Worm (Caenorhabditis elegans): ENCODE results near the gene glr-1.

glr-1 gene

ce11 chrIII:8551705-8552104 is 36.7 kb downstream of the glr-1 start:
- TF ChIP-seq elt-3 (tag; optimal IDR thresholded peaks at IDR 0.05): no peak
- TF ChIP-seq unc-39 (tag; optimal IDR thresholded peaks at IDR 0.05): no peak
- TF ChIP-seq hlh-1 (tag; optimal IDR thresholded peaks at IDR 0.05): no peak
- TF ChIP-seq pha-4 (tag; optimal IDR thresholded peaks at IDR 0.05): no peak
- no peak for TF ChIP-seq nhr-237 (tag; optimal IDR thresholded peaks at IDR 0.05)
- no peak for TF ChIP-seq ceh-39 (tag; optimal IDR thresholded peaks at IDR 0.05)
- TF ChIP-seq lsy-2 (tag; optimal IDR thresholded peaks at IDR 0.05): no peak
- TF ChIP-seq elt-1 (tag; optimal IDR thresholded peaks at IDR 0.05; ENCODE audit: borderline replicate concordance, insufficient read depth): no peak
- no peak for TF ChIP-seq ceh-43 (GFP tag; optimal IDR thresholded peaks at IDR 0.05)
- TF ChIP-seq mep-1 (tag; optimal IDR thresholded peaks at IDR 0.05): no peak
- no peak for TF ChIP-seq M03D4.4 (tag; optimal IDR thresholded peaks at IDR 0.05)
- no peak for TF ChIP-seq nhr-12 (tag; optimal IDR thresholded peaks at IDR 0.05)
- no peak for TF ChIP-seq unc-62 (GFP tag; optimal IDR thresholded peaks at IDR 0.05)
- TF ChIP-seq snpc-4 (tag; optimal IDR thresholded peaks at IDR 0.05): no peak
- TF ChIP-seq bed-3 (GFP tag; optimal IDR thresholded peaks at IDR 0.05): no peak
- no peak for TF ChIP-seq nhr-28 (tag; optimal IDR thresholded peaks at IDR 0.05)
- TF ChIP-seq cnd-1 (tag; optimal IDR thresholded peaks at IDR 0.05): no peak
- TF ChIP-seq ham-2 (GFP tag; optimal IDR thresholded peaks at IDR 0.05): no peak
- TF ChIP-seq unc-120 (tag; optimal IDR thresholded peaks at IDR 0.05; ENCODE audit: poor library complexity, severe bottlenecking): no peak

- TF ChIP-seq nhr-12 (tag; optimal IDR thresholded peaks at IDR 0.05) (no peak), bed-3 (GFP tag; optimal IDR thresholded peaks at IDR 0.05) (no peak), ztf-11 (tag; optimal IDR thresholded peaks at IDR 0.05) (no peak), flh-1 (GFP tag; optimal IDR thresholded peaks at IDR 0.05) (no peak), mls-2 (tag; optimal IDR thresholded peaks at IDR 0.05) (no peak), hlh-1 (tag; optimal IDR thresholded peaks at IDR 0.05) (no peak), nhr-76 (tag; optimal IDR thresholded peaks at IDR 0.05) (no peak), lin-32 (GFP tag; optimal IDR thresholded peaks at IDR 0.05) (no peak), lsy-2 (tag; optimal IDR thresholded peaks at IDR 0.05) (no peak), cnd-1 (tag; optimal IDR thresholded peaks at IDR 0.05) (no peak), unc-39 (tag; optimal IDR thresholded peaks at IDR 0.05) (no peak), lin-13 (tag; optimal IDR thresholded peaks at IDR 0.05) (no peak)
Measured at ce11 chrIII:8545515-8545914, 42.9 kb downstream of the glr-1 start, which contains the start of gene ZC21.6. Gene ZC21.6, minus strand, starts transcription at chrIII:8545615.

- no peak for TF ChIP-seq drap-1 (GFP tag; optimal IDR thresholded peaks at IDR 0.05)
- TF ChIP-seq elt-3 (tag; optimal IDR thresholded peaks at IDR 0.05): no peak
- no peak for TF ChIP-seq bed-3 (GFP tag; optimal IDR thresholded peaks at IDR 0.05)
- TF ChIP-seq hlh-1 (tag; optimal IDR thresholded peaks at IDR 0.05): no peak
- no peak for TF ChIP-seq lin-32 (GFP tag; optimal IDR thresholded peaks at IDR 0.05)
- no peak for TF ChIP-seq unc-120 (tag; optimal IDR thresholded peaks at IDR 0.05; ENCODE audit: poor library complexity, severe bottlenecking)
- no peak for TF ChIP-seq ham-2 (GFP tag; optimal IDR thresholded peaks at IDR 0.05)
Measured at ce11 chrIII:8535445-8535844, 53.0 kb downstream of the glr-1 start.

- TF ChIP-seq mls-2 (tag; optimal IDR thresholded peaks at IDR 0.05): no peak
- no peak for TF ChIP-seq pha-4 (tag; optimal IDR thresholded peaks at IDR 0.05)
Measured at ce11 chrIII:8534647-8535181, 53.7 kb downstream of the glr-1 start, which contains the start of gene trp-1. Gene trp-1, plus strand, starts transcription at chrIII:8535131.

Data from whole organism, mixed stage, embryonic.